Worm (Caenorhabditis elegans): ENCODE results near the gene pgp-6.

DNA sequence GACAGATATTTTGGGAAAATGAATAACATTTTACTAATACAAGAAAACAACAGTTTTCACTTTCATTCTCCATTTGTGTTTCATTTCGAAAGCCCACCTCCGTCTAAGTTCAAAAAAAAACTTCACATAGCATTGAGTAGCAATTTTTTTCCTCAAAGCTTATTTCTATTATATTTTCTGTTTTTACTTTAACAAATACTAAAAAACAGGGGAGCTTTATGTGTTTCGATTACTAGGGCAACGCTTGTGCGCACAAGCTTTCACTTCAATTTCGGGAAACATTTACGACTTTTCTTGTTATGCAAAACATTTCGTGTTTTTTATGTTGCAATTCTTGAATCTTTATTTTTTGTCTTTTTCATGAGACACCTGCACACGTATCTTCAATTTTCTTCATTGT is 8.6 kb upstream of the pgp-6 start, which contains the start of gene T21E8.5:
- TF ChIP-seq ztf-11 (tag; optimal IDR thresholded peaks at IDR 0.05) = no peak
- TF ChIP-seq dve-1 (tag; optimal IDR thresholded peaks at IDR 0.05; ENCODE audit: insufficient read depth) = no peak
- TF ChIP-seq fos-1 (tag; optimal IDR thresholded peaks at IDR 0.05) = no peak
